Worm (Caenorhabditis elegans) whole organism, L4 larva: ENCODE measurements around the gene dpff-1.

ENCODE experiments used
- D1046.2 ChIP-seq: fragments of 200-800 bp; sonication (Bioruptor generic); IDR thresholded peaks from 2 replicates; pipeline ENCODE4 v1.3.6; 2022; ENCODE audit warnings: missing genetic modification characterization, missing compliant biosample characterization
- F44E2.7 ChIP-seq: fragments of 200-800 bp; sonication (Bioruptor generic); IDR thresholded peaks from 2 replicates; pipeline ENCODE4 v2.1.2; 2022; ENCODE audit warnings: missing genetic modification characterization, missing compliant biosample characterization
- R02D3.7 ChIP-seq: fragments of 150-350 bp; sonication (generic microtip); optimal IDR thresholded peaks from 3 replicates; lab custom pipeline; 2014; ENCODE audit warnings: missing biosample characterization, missing genetic modification characterization
- Y105C5A.15 ChIP-seq: fragments of 200-800 bp; sonication (Bioruptor generic); IDR thresholded peaks from 2 replicates; pipeline ENCODE4 v1.3.6; 2022; ENCODE audit warnings: missing genetic modification characterization, missing compliant biosample characterization
- Y48G9A.11 ChIP-seq: fragments of 200-800 bp; sonication (Bioruptor generic); IDR thresholded peaks from 2 replicates; pipeline ENCODE4 v1.3.6; 2022; ENCODE audit warnings: missing genetic modification reagents, missing genetic modification characterization, missing compliant biosample characterization
- Y5F2A.4 ChIP-seq: fragments of 200-800 bp; sonication (Bioruptor generic); optimal IDR thresholded peaks from 2 replicates; lab custom pipeline; 2018; ENCODE audit warnings: mild to moderate bottlenecking, missing genetic modification characterization, missing compliant biosample characterization
- ZK337.2 ChIP-seq: fragments of 200-800 bp; sonication (Bioruptor generic); IDR thresholded peaks from 2 replicates; pipeline ENCODE4 v1.3.6; 2022; ENCODE audit warnings: missing genetic modification reagents, missing genetic modification characterization, missing compliant biosample characterization
- ZK546.5 ChIP-seq, 2 experiments: sonication (generic microtip); optimal IDR thresholded peaks; 2 replicates each; lab custom pipeline; 2017; ENCODE audit warnings: missing biosample characterization in 2 of 2, missing genetic modification characterization in 2 of 2
- aly-2 ChIP-seq: sonication (generic microtip); optimal IDR thresholded peaks from 2 replicates; lab custom pipeline; 2018; ENCODE audit warnings: missing biosample characterization, missing genetic modification characterization
- ama-1 ChIP-seq: fragments of 150-350 bp; optimal IDR thresholded peaks from 2 replicates; lab custom pipeline; 2014; ENCODE audit warnings: inconsistent platforms, mixed read lengths
- arid-1 ChIP-seq: fragments of 200-800 bp; sonication (Bioruptor generic); conservative IDR thresholded peaks from 2 replicates; pipeline ENCODE4 v1.3.6; 2022; ENCODE audit warnings: missing genetic modification reagents, missing genetic modification characterization, missing compliant biosample characterization
- attf-4 ChIP-seq: sonication (generic microtip); optimal IDR thresholded peaks from 3 replicates; lab custom pipeline; 2017; ENCODE audit warnings: missing biosample characterization, missing genetic modification characterization
- ceh-28 ChIP-seq: fragments of 150-350 bp; optimal IDR thresholded peaks from 2 replicates; lab custom pipeline; 2014; ENCODE audit warnings: missing biosample characterization, missing genetic modification reagents, missing genetic modification characterization
- ceh-44 ChIP-seq: fragments of 200-800 bp; sonication (Bioruptor generic); IDR thresholded peaks from 2 replicates; pipeline ENCODE4 v1.3.6; 2022; ENCODE audit warnings: missing genetic modification reagents, missing genetic modification characterization, missing compliant biosample characterization
- daf-12 ChIP-seq: fragments of 150-350 bp; optimal IDR thresholded peaks from 2 replicates; lab custom pipeline; 2014; ENCODE audit warnings: missing biosample characterization, missing genetic modification reagents, missing genetic modification characterization
- daf-16 ChIP-seq, 3 experiments: sonication (generic microtip); optimal IDR thresholded peaks; 2 replicates each; lab custom pipeline; 2016 to 2017; ENCODE audit warnings: missing genetic modification characterization in 3 of 3, missing genetic modification reagents in 3 of 3, mild to moderate bottlenecking in 2 of 3, missing compliant biosample characterization in 2 of 3, missing biosample characterization in 1 of 3, moderate library complexity in 1 of 3
- daf-8 ChIP-seq: fragments of 200-800 bp; sonication (Bioruptor generic); IDR thresholded peaks from 2 replicates; pipeline ENCODE4 v1.3.6; 2022; ENCODE audit warnings: missing genetic modification characterization, missing compliant biosample characterization
- dmd-9 ChIP-seq: fragments of 200-800 bp; sonication (Bioruptor generic); IDR thresholded peaks from 2 replicates; pipeline ENCODE4 v1.3.6; 2022; ENCODE audit warnings: missing genetic modification reagents, missing genetic modification characterization, missing compliant biosample characterization
- duxl-1 ChIP-seq: sonication (generic microtip); optimal IDR thresholded peaks from 2 replicates; lab custom pipeline; 2016; ENCODE audit warnings: mild to moderate bottlenecking, missing genetic modification characterization, moderate library complexity, missing compliant biosample characterization; ENCODE audit not compliant: poor library complexity
- dve-1 ChIP-seq: sonication (generic microtip); optimal IDR thresholded peaks from 2 replicates; lab custom pipeline; 2017; ENCODE audit warnings: antibody characterized with exemption, mild to moderate bottlenecking, missing genetic modification characterization, missing compliant biosample characterization; ENCODE audit not compliant: insufficient read depth
- fos-1 ChIP-seq: fragments of 150-350 bp; optimal IDR thresholded peaks from 2 replicates; lab custom pipeline; 2014; ENCODE audit warnings: missing biosample characterization, missing genetic modification characterization
- hif-1 ChIP-seq, 2 experiments: sonication (generic microtip); optimal IDR thresholded peaks; 2 replicates each; lab custom pipeline; 2016 to 2017; ENCODE audit warnings: missing compliant biosample characterization in 2 of 2, missing genetic modification characterization in 2 of 2, missing genetic modification reagents in 2 of 2, missing genotype in 2 of 2, mild to moderate bottlenecking in 1 of 2
- hlh-30 ChIP-seq: sonication (generic microtip); optimal IDR thresholded peaks from 2 replicates; lab custom pipeline; 2017; ENCODE audit warnings: antibody characterized with exemption, mild to moderate bottlenecking, missing genetic modification characterization, missing compliant biosample characterization; ENCODE audit not compliant: insufficient read depth
- hmg-1.1 ChIP-seq: fragments of 200-800 bp; sonication (Bioruptor generic); IDR thresholded peaks from 2 replicates; pipeline ENCODE4 v1.3.6; 2022; ENCODE audit warnings: missing genetic modification reagents, missing genetic modification characterization, missing compliant biosample characterization
- lim-7 ChIP-seq: fragments of 200-800 bp; sonication (Bioruptor generic); IDR thresholded peaks from 2 replicates; pipeline ENCODE4 v1.3.6; 2022; ENCODE audit warnings: missing genetic modification characterization, missing compliant biosample characterization
- lin-1 ChIP-seq: fragments of 200-800 bp; sonication (Bioruptor generic); IDR thresholded peaks from 2 replicates; pipeline ENCODE4 v1.3.6; 2022; ENCODE audit warnings: missing genetic modification reagents, missing genetic modification characterization, missing compliant biosample characterization
- lin-15B ChIP-seq: fragments of 150-350 bp; sonication (generic microtip); optimal IDR thresholded peaks from 3 replicates; lab custom pipeline; 2014; ENCODE audit warnings: missing biosample characterization, missing genetic modification characterization
- lin-29 ChIP-seq: fragments of 200-800 bp; sonication (Bioruptor generic); IDR thresholded peaks from 2 replicates; pipeline ENCODE4 v1.3.6; 2022; ENCODE audit warnings: missing genetic modification reagents, missing genetic modification characterization, missing compliant biosample characterization
- madf-5 ChIP-seq, 2 experiments: fragments of 200-800 bp; sonication (Bioruptor generic); IDR thresholded peaks; 2 replicates each; pipeline ENCODE4 v1.3.6; 2022; ENCODE audit warnings: missing compliant biosample characterization in 2 of 2, missing genetic modification characterization in 2 of 2
- mdl-1 ChIP-seq, 2 experiments: fragments of 150-350 bp in 1 of 2; sonication (generic microtip) in 1 of 2; optimal IDR thresholded peaks; 2 replicates each; lab custom pipeline; 2014 to 2017; ENCODE audit warnings: missing biosample characterization in 2 of 2, missing genetic modification characterization in 2 of 2
- nhr-102 ChIP-seq: sonication (generic microtip); optimal IDR thresholded peaks from 2 replicates; lab custom pipeline; 2016; ENCODE audit warnings: mild to moderate bottlenecking, missing genetic modification characterization, moderate library complexity, missing compliant biosample characterization
- nhr-111 ChIP-seq: fragments of 200-800 bp; sonication (Bioruptor generic); optimal IDR thresholded peaks from 2 replicates; lab custom pipeline; 2018; ENCODE audit warnings: mild to moderate bottlenecking, missing genetic modification characterization, missing compliant biosample characterization
- nhr-237 ChIP-seq: sonication (generic microtip); optimal IDR thresholded peaks from 2 replicates; lab custom pipeline; 2017; ENCODE audit warnings: missing biosample characterization, missing genetic modification characterization
- nhr-28 ChIP-seq: fragments of 150-350 bp; optimal IDR thresholded peaks from 2 replicates; lab custom pipeline; 2014; ENCODE audit warnings: missing biosample characterization, missing genetic modification characterization
- nhr-48 ChIP-seq: sonication (generic microtip); optimal IDR thresholded peaks from 2 replicates; lab custom pipeline; 2016; ENCODE audit warnings: mild to moderate bottlenecking, missing genetic modification characterization, missing compliant biosample characterization
- nhr-6 ChIP-seq: fragments of 150-350 bp; optimal IDR thresholded peaks from 2 replicates; lab custom pipeline; 2014; ENCODE audit warnings: missing biosample characterization, missing genetic modification characterization
- nhr-76 ChIP-seq: fragments of 150-350 bp; optimal IDR thresholded peaks from 2 replicates; lab custom pipeline; 2014; ENCODE audit warnings: missing biosample characterization, missing genetic modification characterization
- rbr-2 ChIP-seq: sonication (generic microtip); optimal IDR thresholded peaks from 2 replicates; lab custom pipeline; 2016; ENCODE audit warnings: missing genotype, missing genetic modification characterization, missing compliant biosample characterization
- saeg-2 ChIP-seq: fragments of 200-800 bp; sonication (Bioruptor generic); IDR thresholded peaks from 2 replicates; pipeline ENCODE4 v1.3.6; 2022; ENCODE audit warnings: missing genetic modification reagents, missing genetic modification characterization, missing compliant biosample characterization
- skn-1 ChIP-seq: fragments of 150-350 bp; optimal IDR thresholded peaks from 2 replicates; lab custom pipeline; 2014; ENCODE audit warnings: missing biosample characterization, missing genetic modification characterization
- snpc-1.2 ChIP-seq: fragments of 200-800 bp; sonication (Bioruptor generic); IDR thresholded peaks from 2 replicates; pipeline ENCODE4 v1.3.6; 2022; ENCODE audit warnings: missing genetic modification reagents, missing genetic modification characterization, missing compliant biosample characterization
- spr-3 ChIP-seq: fragments of 200-800 bp; sonication (Bioruptor generic); optimal IDR thresholded peaks from 2 replicates; lab custom pipeline; 2018; ENCODE audit warnings: mild to moderate bottlenecking, missing genetic modification characterization, missing compliant biosample characterization
- tra-1 ChIP-seq: fragments of 200-800 bp; sonication (Bioruptor generic); IDR thresholded peaks from 2 replicates; pipeline ENCODE4 v1.3.6; 2022; ENCODE audit warnings: missing genetic modification reagents, missing genetic modification characterization, missing compliant biosample characterization
- unc-62 ChIP-seq, 3 experiments: fragments of 150-350 bp in 1 of 3; sonication (generic microtip); optimal IDR thresholded peaks in 2 of 3; peaks in 1 of 3; 1 replicate in 1 of 3; 2 replicates in 2 of 3; lab custom pipeline; 2014 to 2017; ENCODE audit warnings: missing biosample characterization in 3 of 3, missing genetic modification characterization in 3 of 3, missing genetic modification reagents in 3 of 3, missing genotype in 1 of 3
- zfp-2 ChIP-seq: sonication (generic microtip); optimal IDR thresholded peaks from 2 replicates; lab custom pipeline; 2016; ENCODE audit warnings: mild to moderate bottlenecking, missing genetic modification characterization, missing compliant biosample characterization
- zfp-3 ChIP-seq: fragments of 200-800 bp; sonication (Bioruptor generic); conservative IDR thresholded peaks from 2 replicates; pipeline ENCODE4 v1.3.6; 2022; ENCODE audit warnings: missing genetic modification reagents, missing genetic modification characterization, missing compliant biosample characterization
- zip-11 ChIP-seq: fragments of 200-800 bp; sonication (Bioruptor generic); IDR thresholded peaks from 2 replicates; pipeline ENCODE4 v1.3.6; 2022; ENCODE audit warnings: missing genetic modification characterization, missing compliant biosample characterization
- zip-2 ChIP-seq: fragments of 150-350 bp; optimal IDR thresholded peaks from 2 replicates; lab custom pipeline; 2014; ENCODE audit warnings: missing biosample characterization, missing genetic modification characterization
- ztf-7 ChIP-seq: fragments of 150-350 bp; optimal IDR thresholded peaks from 2 replicates; lab custom pipeline; 2014; ENCODE audit warnings: missing biosample characterization, missing genetic modification characterization

The dpff-1 gene

ce11 chrIII:5943368-5944180 lies 37.4 kb upstream of the dpff-1 start (continued):
- peak; percentile 29 for TF ChIP-seq hmg-1.1 (GFP tag; lab: Robert Waterston, UW)
- no peak for TF ChIP-seq tra-1
- peak; percentile 46 for TF ChIP-seq attf-4 (tag; lab: Kevin White, UChicago)
- TF ChIP-seq lin-29, result no peak
- peak in 1 of 2 experiments; percentile 2 for TF ChIP-seq hif-1 (tag; optimal IDR thresholded peaks at IDR 0.05; lab: Kevin White, UChicago)
- no peak for TF ChIP-seq F44E2.7
- TF ChIP-seq Y48G9A.11 (GFP tag; lab: Robert Waterston, UW), result peak; percentile 25
- no peak for TF ChIP-seq lin-15B (tag; lab: Kevin White, UChicago)
- peak; percentile 96 for TF ChIP-seq ama-1 (lab: Kevin White, UChicago)
- peak; percentile 11 for TF ChIP-seq nhr-48 (tag; lab: Kevin White, UChicago)
- peak; percentile 66 for TF ChIP-seq lim-7
- no peak for TF ChIP-seq zfp-2 (tag; lab: Kevin White, UChicago)
- TF ChIP-seq duxl-1 (tag; lab: Kevin White, UChicago), result peak; percentile 5
- TF ChIP-seq ceh-44 (GFP tag; lab: Robert Waterston, UW), result no peak
- no peak for TF ChIP-seq spr-3 (GFP tag; lab: Kevin White, UChicago)
- no peak for TF ChIP-seq nhr-237
- peak; percentile 56 for TF ChIP-seq nhr-76 (tag; lab: Kevin White, UChicago)
- TF ChIP-seq Y105C5A.15 (GFP tag; lab: Robert Waterston, UW), result no peak
- no peak for TF ChIP-seq nhr-28 (tag; lab: Kevin White, UChicago)
- TF ChIP-seq zip-11, result no peak
- peak in 1 of 2 experiments; percentile 90 for TF ChIP-seq unc-62 (GFP tag; optimal IDR thresholded peaks at IDR 0.05 in 1 of 2; lab: Kevin White, UChicago)
- TF ChIP-seq unc-62 (tag; optimal IDR thresholded peaks at IDR 0.05; lab: Kevin White, UChicago), result no peak
- TF ChIP-seq dmd-9 (GFP tag; lab: Robert Waterston, UW), result peak; percentile 59; the same call in 1 of the 2 replicates
- TF ChIP-seq zfp-3 (GFP tag; lab: Robert Waterston, UW), result peak; percentile 92
- no peak for TF ChIP-seq skn-1 (tag; lab: Kevin White, UChicago)
- TF ChIP-seq fos-1 (tag; lab: Kevin White, UChicago), result no peak
- no peak for TF ChIP-seq ztf-7
- peak; percentile 91 for TF ChIP-seq nhr-102 (tag; lab: Kevin White, UChicago)
- TF ChIP-seq ZK337.2 (GFP tag; lab: Robert Waterston, UW), result peak; percentile 13; the same call in 1 of the 2 replicates
- TF ChIP-seq R02D3.7 (tag; lab: Kevin White, UChicago), result no peak
- peak; percentile 31 for TF ChIP-seq nhr-111
- TF ChIP-seq dve-1 (tag; lab: Kevin White, UChicago), result peak; percentile 82
- no peak for TF ChIP-seq ZK546.5 (tag; optimal IDR thresholded peaks at IDR 0.05; lab: Kevin White, UChicago)
- TF ChIP-seq daf-8 (GFP tag; lab: Robert Waterston, UW), result no peak
- peak; percentile 35 for TF ChIP-seq hlh-30 (tag; lab: Kevin White, UChicago)
- no peak for TF ChIP-seq snpc-1.2 (GFP tag; lab: Robert Waterston, UW)
- peak; percentile 31 to 52 for TF ChIP-seq daf-16 (GFP tag; optimal IDR thresholded peaks at IDR 0.05; lab: Kevin White, UChicago)
- TF ChIP-seq daf-16 (tag; optimal IDR thresholded peaks at IDR 0.05; lab: Kevin White, UChicago), result peak; percentile 54
- peak in 1 of 2 experiments; percentile 20 for TF ChIP-seq mdl-1 (tag; optimal IDR thresholded peaks at IDR 0.05; lab: Kevin White, UChicago)
- TF ChIP-seq nhr-6 (tag; lab: Kevin White, UChicago), result no peak
- no peak; a peak in 1 of 4 replicates for TF ChIP-seq madf-5 (GFP tag; IDR thresholded peaks at IDR 0.05; lab: Robert Waterston, UW)
- TF ChIP-seq daf-12 (tag; lab: Kevin White, UChicago), result no peak
- peak; percentile 9 for TF ChIP-seq saeg-2 (GFP tag; lab: Robert Waterston, UW)
- TF ChIP-seq arid-1 (GFP tag; lab: Robert Waterston, UW), result peak; percentile 68
- TF ChIP-seq Y5F2A.4 (GFP tag; lab: Kevin White, UChicago), result peak; percentile 39
- TF ChIP-seq aly-2, result peak; percentile 55
- peak; percentile 44 for TF ChIP-seq rbr-2 (tag; lab: Kevin White, UChicago)
- no peak for TF ChIP-seq ceh-28
- TF ChIP-seq zip-2, result peak; percentile 80
- TF ChIP-seq lin-1 (GFP tag; lab: Robert Waterston, UW), result peak; percentile 39; the same call in 1 of the 2 replicates
- no peak for TF ChIP-seq D1046.2 (GFP tag; lab: Robert Waterston, UW)
